Worm (Caenorhabditis elegans) whole organism, late embryonic: ENCODE results near the gene lgl-1.

ENCODE experiments used
- K02D7.2 ChIP-seq: sonication (generic microtip); optimal IDR thresholded peaks from 2 replicates; lab custom pipeline; 2017; ENCODE audit warnings: mild to moderate bottlenecking, missing genetic modification characterization, missing compliant biosample characterization
- K09A11.1 ChIP-seq: sonication (generic microtip); optimal IDR thresholded peaks from 2 replicates; lab custom pipeline; 2017; ENCODE audit warnings: antibody characterized with exemption, mild to moderate bottlenecking, missing genetic modification characterization, missing compliant biosample characterization; ENCODE audit not compliant: insufficient read depth
- Y22D7AL.16 ChIP-seq: sonication (generic microtip); optimal IDR thresholded peaks from 2 replicates; lab custom pipeline; 2016; ENCODE audit warnings: missing genetic modification characterization, missing compliant biosample characterization
- ahr-1 ChIP-seq: sonication (generic microtip); optimal IDR thresholded peaks from 2 replicates; lab custom pipeline; 2016; ENCODE audit warnings: missing genetic modification characterization, missing compliant biosample characterization
- ceh-14 ChIP-seq: sonication (generic microtip); optimal IDR thresholded peaks from 2 replicates; lab custom pipeline; 2016; ENCODE audit warnings: missing genotype, missing genetic modification characterization, missing compliant biosample characterization
- ceh-19 ChIP-seq: fragments of 200-800 bp; sonication (Bioruptor generic); optimal IDR thresholded peaks from 2 replicates; lab custom pipeline; 2018; ENCODE audit warnings: mild to moderate bottlenecking, missing genetic modification characterization, missing compliant biosample characterization
- ceh-2 ChIP-seq: sonication (generic microtip); optimal IDR thresholded peaks from 2 replicates; lab custom pipeline; 2016; ENCODE audit warnings: missing genotype, missing genetic modification characterization, missing compliant biosample characterization
- ceh-22 ChIP-seq: sonication (generic microtip); optimal IDR thresholded peaks from 2 replicates; lab custom pipeline; 2017; ENCODE audit warnings: missing biosample characterization, missing genetic modification characterization
- ceh-24 ChIP-seq: sonication (generic microtip); optimal IDR thresholded peaks from 2 replicates; lab custom pipeline; 2016; ENCODE audit warnings: mild to moderate bottlenecking, missing genetic modification characterization, missing compliant biosample characterization
- ceh-30 ChIP-seq: fragments of 150-350 bp; optimal IDR thresholded peaks from 2 replicates; lab custom pipeline; 2014; ENCODE audit warnings: missing biosample characterization, missing genetic modification characterization
- ceh-31 ChIP-seq: sonication (generic microtip); optimal IDR thresholded peaks from 2 replicates; lab custom pipeline; 2016; ENCODE audit warnings: missing genetic modification characterization, missing compliant biosample characterization
- ceh-34 ChIP-seq: sonication (generic microtip); optimal IDR thresholded peaks from 2 replicates; lab custom pipeline; 2016; ENCODE audit warnings: mild to moderate bottlenecking, missing genetic modification characterization, missing compliant biosample characterization
- ceh-48 ChIP-seq: sonication (generic microtip); optimal IDR thresholded peaks from 2 replicates; lab custom pipeline; 2016; ENCODE audit warnings: missing genetic modification characterization, inconsistent platforms, missing compliant biosample characterization
- che-1 ChIP-seq: sonication (generic microtip); optimal IDR thresholded peaks from 2 replicates; lab custom pipeline; 2016; ENCODE audit warnings: mild to moderate bottlenecking, missing genetic modification characterization, missing compliant biosample characterization
- dmd-4 ChIP-seq: sonication (generic microtip); optimal IDR thresholded peaks from 2 replicates; lab custom pipeline; 2016; ENCODE audit warnings: borderline replicate concordance, missing genetic modification characterization, missing compliant biosample characterization
- dve-1 ChIP-seq: sonication (generic microtip); optimal IDR thresholded peaks from 2 replicates; lab custom pipeline; 2017; ENCODE audit warnings: antibody characterized with exemption, mild to moderate bottlenecking, missing genetic modification characterization, missing compliant biosample characterization
- elt-2 ChIP-seq: sonication (generic microtip); optimal IDR thresholded peaks from 2 replicates; lab custom pipeline; 2016; ENCODE audit warnings: missing genetic modification reagents, missing genetic modification characterization, missing compliant biosample characterization
- ets-4 ChIP-seq: sonication (generic microtip); optimal IDR thresholded peaks from 2 replicates; lab custom pipeline; 2016; ENCODE audit warnings: missing genetic modification characterization, missing compliant biosample characterization
- hlh-15 ChIP-seq: sonication (generic microtip); optimal IDR thresholded peaks from 2 replicates; lab custom pipeline; 2016; ENCODE audit warnings: missing genetic modification characterization, missing compliant biosample characterization
- hlh-6 ChIP-seq: sonication (generic microtip); optimal IDR thresholded peaks from 2 replicates; lab custom pipeline; 2016; ENCODE audit warnings: missing genotype, missing genetic modification characterization, missing compliant biosample characterization
- lin-11 ChIP-seq: fragments of 200-800 bp; sonication (Bioruptor generic); optimal IDR thresholded peaks from 2 replicates; lab custom pipeline; 2018; ENCODE audit warnings: mild to moderate bottlenecking, missing genetic modification characterization, missing compliant biosample characterization
- nhr-11 ChIP-seq: fragments of 150-350 bp; optimal IDR thresholded peaks from 2 replicates; lab custom pipeline; 2014; ENCODE audit warnings: missing biosample characterization, missing genetic modification characterization
- nhr-232 ChIP-seq: sonication (generic microtip); optimal IDR thresholded peaks from 2 replicates; lab custom pipeline; 2016; ENCODE audit warnings: missing genetic modification characterization, missing compliant biosample characterization
- pat-9 ChIP-seq: fragments of 200-800 bp; sonication (Bioruptor generic); optimal IDR thresholded peaks from 2 replicates; lab custom pipeline; 2018; ENCODE audit warnings: mild to moderate bottlenecking, missing genetic modification characterization, moderate library complexity, missing compliant biosample characterization
- pax-1 ChIP-seq: fragments of 150-350 bp; optimal IDR thresholded peaks from 2 replicates; lab custom pipeline; 2014; ENCODE audit warnings: missing biosample characterization, missing genetic modification characterization
- pqm-1 ChIP-seq: sonication (generic microtip); optimal IDR thresholded peaks from 2 replicates; lab custom pipeline; 2016; ENCODE audit warnings: missing genetic modification characterization, missing compliant biosample characterization
- pros-1 ChIP-seq: fragments of 150-350 bp; optimal IDR thresholded peaks from 2 replicates; lab custom pipeline; 2014; ENCODE audit warnings: missing biosample characterization, missing genetic modification reagents, missing genetic modification characterization
- ref-2 ChIP-seq: sonication (generic microtip); optimal IDR thresholded peaks from 2 replicates; lab custom pipeline; 2016; ENCODE audit warnings: missing genetic modification characterization, missing compliant biosample characterization
- sox-2 ChIP-seq: fragments of 200-800 bp; sonication (Bioruptor generic); IDR thresholded peaks from 2 replicates; pipeline ENCODE4 v1.3.6; 2022; ENCODE audit warnings: missing genetic modification reagents, missing genetic modification characterization, missing compliant biosample characterization
- sox-4 ChIP-seq: sonication (generic microtip); optimal IDR thresholded peaks from 2 replicates; lab custom pipeline; 2017; ENCODE audit warnings: mild to moderate bottlenecking, missing genetic modification characterization, inconsistent platforms, missing compliant biosample characterization
- tbx-2 ChIP-seq: sonication (generic microtip); optimal IDR thresholded peaks from 2 replicates; lab custom pipeline; 2016; ENCODE audit warnings: missing genetic modification characterization, missing compliant biosample characterization
- unc-42 ChIP-seq: sonication (generic microtip); optimal IDR thresholded peaks from 2 replicates; lab custom pipeline; 2016; ENCODE audit warnings: missing genotype, missing genetic modification characterization, missing compliant biosample characterization
- unc-86 ChIP-seq: sonication (generic microtip); optimal IDR thresholded peaks from 2 replicates; lab custom pipeline; 2016; ENCODE audit warnings: missing genetic modification characterization, missing compliant biosample characterization

Gene lgl-1

DNA sequence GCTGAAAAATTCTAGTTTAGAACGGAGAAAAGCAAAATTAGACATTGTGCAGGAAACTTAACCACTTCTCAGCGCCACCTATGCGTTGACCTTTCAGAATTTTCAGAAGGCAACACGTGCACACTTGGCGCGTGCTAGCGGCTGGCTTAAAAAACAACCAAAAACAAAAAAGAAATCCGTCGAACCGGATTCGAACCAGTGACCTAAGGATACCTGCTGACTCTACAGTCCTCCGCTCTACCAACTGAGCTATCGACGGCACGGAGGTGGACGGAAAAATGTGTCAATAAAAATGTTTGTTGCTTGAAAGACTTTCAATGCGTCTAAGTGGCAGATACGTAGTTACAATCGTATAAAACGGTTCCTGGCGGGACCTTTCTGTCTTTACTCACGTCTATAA, 5.7 kb downstream of the lgl-1 start:
- TF ChIP-seq dmd-4 (no peak), ceh-31 (tag; lab: Kevin White, UChicago) (no peak), ceh-24 (tag; lab: Kevin White, UChicago) (no peak), Y22D7AL.16 (no peak), ref-2 (tag; lab: Kevin White, UChicago) (no peak), sox-2 (no peak), K02D7.2 (tag; lab: Kevin White, UChicago) (no peak), hlh-6 (tag; lab: Kevin White, UChicago) (no peak), pros-1 (tag; lab: Kevin White, UChicago) (no peak), ceh-2 (tag; lab: Kevin White, UChicago) (no peak), ets-4 (tag; lab: Kevin White, UChicago) (no peak), ceh-30 (tag; lab: Kevin White, UChicago) (no peak), ceh-22 (tag; lab: Kevin White, UChicago) (no peak), ceh-14 (no peak), che-1 (tag; lab: Kevin White, UChicago) (no peak), tbx-2 (tag; lab: Kevin White, UChicago) (no peak)

DNA sequence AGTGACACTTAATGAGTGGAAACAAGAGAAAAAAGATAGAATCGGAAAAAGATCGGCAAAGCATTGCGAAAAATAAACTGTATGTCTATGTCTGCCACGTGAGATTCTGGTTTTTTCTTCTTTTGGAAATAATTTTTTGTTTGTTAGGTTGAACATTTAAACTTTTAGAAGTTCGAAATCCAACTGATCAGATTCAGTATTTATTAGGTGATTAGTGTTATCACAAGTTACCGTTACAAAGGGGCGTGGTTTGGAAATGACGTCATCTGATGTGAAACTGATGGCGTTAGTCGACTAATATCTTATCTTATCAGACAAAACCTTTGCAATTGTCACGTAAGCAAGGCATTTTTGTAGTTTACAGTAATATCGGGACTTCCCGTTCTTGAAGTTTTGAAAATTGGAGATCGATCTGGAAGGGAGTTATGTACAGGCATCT, 6.6 kb downstream of the lgl-1 start:
- TF ChIP-seq ahr-1 (tag; lab: Kevin White, UChicago) (no peak), elt-2 (peak; percentile 77), unc-86 (tag; lab: Kevin White, UChicago) (no peak), K02D7.2 (tag; lab: Kevin White, UChicago) (no peak)

DNA sequence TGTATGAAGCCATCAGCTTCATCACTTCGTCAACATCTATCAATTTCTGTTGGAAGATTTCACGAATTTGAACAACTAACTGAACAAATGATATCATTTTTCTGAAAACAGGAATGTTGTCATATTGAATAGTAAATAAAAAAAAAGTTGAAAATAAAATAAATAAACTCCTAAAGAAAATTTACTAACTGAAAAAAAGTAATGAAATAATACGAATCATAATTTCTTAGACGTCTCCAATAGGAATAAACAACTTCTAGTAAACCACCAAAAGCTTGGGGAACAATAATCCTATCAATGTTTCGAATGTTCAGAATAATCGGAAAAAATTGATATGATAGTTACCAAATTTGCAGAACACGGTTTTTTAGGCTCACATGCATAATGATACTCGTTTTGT, 7.4 kb downstream of the lgl-1 start, which contains the start of gene cdo-1:
Gene cdo-1 (minus strand): TSS at position 101 of the 400 bp plus-strand sequence.
- no peak for TF ChIP-seq pat-9 (tag; lab: Kevin White, UChicago)
- no peak for TF ChIP-seq ceh-24 (tag; lab: Kevin White, UChicago)
- TF ChIP-seq dmd-4, result no peak
- TF ChIP-seq ceh-2 (tag; lab: Kevin White, UChicago), result no peak
- no peak for TF ChIP-seq unc-86 (tag; lab: Kevin White, UChicago)

DNA sequence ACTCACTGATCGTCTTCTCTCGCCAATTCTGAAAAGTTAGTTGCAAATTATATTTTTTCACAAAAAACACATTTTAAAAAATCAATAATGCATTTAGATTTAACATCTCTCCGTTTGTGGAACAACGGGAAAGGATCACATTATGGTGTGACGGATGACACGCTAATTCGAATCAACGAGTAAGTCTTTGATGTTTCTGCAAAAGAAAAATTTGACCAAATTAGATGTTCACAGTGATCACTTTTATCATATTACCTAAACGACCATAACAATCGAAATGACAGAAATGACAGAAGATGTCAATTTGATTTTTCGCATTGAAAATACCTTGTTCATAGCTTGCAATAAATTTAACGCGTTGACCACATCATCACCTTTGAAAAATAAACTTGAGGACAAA, 9.5 kb downstream of the lgl-1 start:
- TF ChIP-seq lin-11, result no peak
- no peak for TF ChIP-seq che-1 (tag; lab: Kevin White, UChicago)
- no peak for TF ChIP-seq sox-4 (tag; lab: Kevin White, UChicago)
- TF ChIP-seq tbx-2 (tag; lab: Kevin White, UChicago), result no peak
- no peak for TF ChIP-seq nhr-232 (tag; lab: Kevin White, UChicago)
- no peak for TF ChIP-seq nhr-11 (tag; lab: Kevin White, UChicago)
- TF ChIP-seq ceh-19 (GFP tag; lab: Kevin White, UChicago), result no peak

DNA sequence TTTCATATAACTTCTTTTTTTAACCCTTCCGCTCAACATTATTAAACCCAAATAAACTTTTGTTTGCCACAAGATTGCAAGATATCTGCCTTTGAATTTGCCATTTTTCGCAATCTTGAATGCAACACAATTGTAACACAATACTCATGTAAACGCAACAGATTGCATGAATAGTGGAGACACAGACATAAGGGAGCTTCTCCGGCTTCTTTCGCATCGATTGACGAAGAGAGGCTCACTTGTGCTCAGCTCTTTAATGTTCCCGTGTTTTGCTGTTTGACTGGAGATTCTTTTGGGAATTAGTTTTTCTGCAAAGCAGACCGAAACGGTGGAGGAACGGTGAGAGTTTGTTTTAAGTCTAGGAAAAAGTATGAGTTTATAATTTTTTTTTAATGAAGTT, 11.5 kb downstream of the lgl-1 start, which contains the start of gene F56F10.2:
Gene F56F10.2 (plus strand): TSS at position 215 of the 400 bp plus-strand sequence.
- no peak for TF ChIP-seq tbx-2 (tag; lab: Kevin White, UChicago)
- peak; percentile 58 for TF ChIP-seq ceh-48
- no peak for TF ChIP-seq pax-1 (tag; lab: Kevin White, UChicago)
- peak; percentile 58 for TF ChIP-seq unc-42 (tag; lab: Kevin White, UChicago)
- TF ChIP-seq pqm-1, result no peak
- no peak for TF ChIP-seq ets-4 (tag; lab: Kevin White, UChicago)
- TF ChIP-seq hlh-6 (tag; lab: Kevin White, UChicago), result no peak
- TF ChIP-seq ceh-19 (GFP tag; lab: Kevin White, UChicago), result peak; percentile 21
- TF ChIP-seq ceh-34, result peak; percentile 85
- no peak for TF ChIP-seq dve-1 (tag; lab: Kevin White, UChicago)
- TF ChIP-seq nhr-11 (tag; lab: Kevin White, UChicago), result no peak
- TF ChIP-seq hlh-15 (tag; lab: Kevin White, UChicago), result no peak
- peak; percentile 11 for TF ChIP-seq ceh-31 (tag; lab: Kevin White, UChicago)
- no peak for TF ChIP-seq K09A11.1 (tag; lab: Kevin White, UChicago)
